Fruit fly (Drosophila melanogaster) whole organism, larva: ENCODE results near the gene CG12003.

Experiments
- noc ChIP-seq: fragments of 200-800 bp; sonication (Bioruptor generic); optimal IDR thresholded peaks from 3 replicates; lab custom pipeline; 2019; ENCODE audit warnings: missing biosample characterization, mild to moderate bottlenecking, missing genetic modification characterization, moderate library complexity

The CG12003 gene

dm6 chr3L:1565092-1565491 is at the start of gene CG12003:
Gene CG12003 (plus strand): TSS chr3L:1565392.
- no peak for TF ChIP-seq noc (tag; lab: Kevin White, UChicago)

DNA sequence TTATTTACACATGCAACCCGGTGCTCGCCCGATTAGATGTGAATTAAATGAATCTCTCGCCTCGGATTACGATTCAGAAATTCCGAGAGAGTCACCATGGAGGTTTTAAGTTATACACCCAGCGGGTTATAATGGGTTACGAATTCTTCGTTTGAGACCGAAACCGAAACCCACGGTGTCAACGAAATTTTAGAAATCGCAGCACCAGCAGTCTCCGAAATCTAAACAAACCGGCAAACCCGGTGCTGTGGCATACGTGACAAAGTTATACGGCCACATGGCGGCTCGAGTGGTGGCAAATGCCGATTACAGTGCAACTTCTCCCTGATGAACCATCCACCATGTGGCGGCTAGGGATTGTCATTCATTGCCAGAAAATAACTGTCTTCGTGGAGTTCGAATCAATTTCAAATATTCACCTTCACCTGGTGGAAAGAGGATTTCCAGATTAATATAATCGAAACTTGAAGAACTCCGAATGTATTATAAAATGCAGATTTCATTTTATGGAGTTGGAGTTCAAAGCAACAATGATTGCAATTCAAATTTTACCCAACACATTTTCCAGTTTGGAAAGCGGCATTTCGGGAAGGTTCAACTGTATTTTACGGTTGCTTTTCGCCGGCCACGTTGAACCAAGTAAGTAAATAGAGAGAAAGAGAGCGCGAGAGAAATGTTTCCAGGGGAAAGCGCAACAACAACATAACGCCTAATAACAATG is 49.2 kb upstream of the CG12003 start:
- TF ChIP-seq noc (tag; lab: Kevin White, UChicago), result peak; percentile 81

DNA sequence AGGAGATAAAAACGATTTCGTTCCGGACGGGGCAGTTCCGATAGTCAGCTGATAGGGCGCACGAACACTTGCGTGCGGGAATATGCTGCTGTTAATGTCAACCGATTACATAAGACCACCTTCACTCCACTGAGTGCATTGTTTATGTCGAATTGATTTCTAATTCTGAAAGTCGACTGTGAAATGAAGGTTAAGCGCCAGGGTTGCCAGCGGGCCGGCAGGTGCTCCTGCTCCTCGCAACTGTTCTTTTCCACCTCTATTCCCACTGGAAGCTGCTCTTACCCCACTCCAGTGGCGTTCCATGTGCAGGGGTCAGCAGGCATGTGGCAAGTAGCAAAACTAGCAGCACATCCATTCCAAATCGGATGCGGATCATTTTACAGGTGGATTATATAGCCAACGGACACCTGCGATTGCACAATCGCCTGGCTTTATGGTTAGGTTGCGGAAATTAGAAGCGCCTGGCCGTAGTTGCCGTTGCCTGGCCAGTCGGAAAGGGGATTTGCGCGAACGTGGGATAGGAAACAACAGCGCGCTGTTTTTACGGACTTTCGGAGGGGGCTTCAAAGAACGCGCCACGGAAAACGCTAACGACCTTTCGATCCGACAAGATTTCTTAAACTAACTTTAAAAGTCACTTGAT is 48.4 kb upstream of the CG12003 start, which contains the start of gene cue:
Gene cue, minus strand, starts transcription at position 641 of the 643 bp plus-strand sequence.
- TF ChIP-seq noc (tag; lab: Kevin White, UChicago), result no peak

dm6 chr3L:1517274-1518047 is 47.7 kb upstream of the CG12003 start:
- TF ChIP-seq noc (tag; lab: Kevin White, UChicago), result no peak

dm6 chr3L:1518715-1519603 is 46.2 kb upstream of the CG12003 start:
- peak; percentile 72 for TF ChIP-seq noc (tag; lab: Kevin White, UChicago)

- no peak for TF ChIP-seq noc (tag; lab: Kevin White, UChicago)
Measured at dm6 chr3L:1531159-1531558, 34.0 kb upstream of the CG12003 start, which contains the start of gene Ir62a. Gene Ir62a (minus strand): TSS chr3L:1531259.

dm6 chr3L:1533699-1534431 is 31.3 kb upstream of the CG12003 start, which contains the start of gene Iml1:
Gene Iml1 (minus strand): TSS chr3L:1534034.
- no peak for TF ChIP-seq noc (tag; lab: Kevin White, UChicago)

DNA sequence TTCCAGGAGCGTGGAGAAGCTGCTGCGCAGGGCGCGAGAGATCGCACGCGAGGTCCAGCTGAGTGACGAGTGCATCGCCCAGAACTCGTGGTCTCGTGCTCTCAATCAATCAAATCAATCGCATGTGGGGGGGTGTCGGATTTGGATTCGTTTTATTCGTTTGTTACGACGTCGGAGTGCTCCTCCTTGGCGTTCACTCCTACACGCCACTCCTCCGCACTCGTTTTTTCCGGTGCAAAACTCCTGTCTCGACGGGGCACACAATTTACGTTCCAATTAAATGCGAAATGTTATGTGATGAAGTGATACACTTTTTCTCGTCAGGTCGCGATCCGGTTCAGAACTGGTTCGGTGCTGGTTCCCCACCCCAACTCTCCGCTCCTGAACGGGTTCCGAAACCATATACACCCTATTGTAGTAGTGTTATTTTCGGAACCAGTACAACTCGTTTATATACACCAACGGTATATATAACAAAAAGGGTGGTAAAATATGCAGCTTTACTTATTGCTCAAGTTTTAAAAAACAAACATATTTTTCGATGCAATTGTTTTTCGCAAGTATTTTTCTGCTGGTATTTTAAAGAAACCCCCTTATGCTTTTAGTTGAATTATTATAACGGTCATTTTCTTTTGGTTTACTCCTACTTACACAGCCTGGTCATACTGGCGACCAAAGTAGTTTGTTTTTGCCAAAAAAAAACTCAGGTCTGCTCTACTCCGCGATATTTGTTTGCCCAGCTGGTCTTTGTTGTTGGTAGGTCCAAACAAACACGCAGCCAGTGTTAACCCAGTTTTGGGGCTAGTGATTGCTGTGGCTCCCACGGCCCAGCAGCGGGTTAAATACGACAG is 28.5 kb upstream of the CG12003 start, which contains the start of the genes CG12091 and pns:
Gene CG12091, minus strand, starts transcription at position 349 of the 851 bp plus-strand sequence.
Gene pns, plus strand, starts transcription at position 651 of the 851 bp plus-strand sequence.
- peak; percentile 74 for TF ChIP-seq noc (tag; lab: Kevin White, UChicago)

DNA sequence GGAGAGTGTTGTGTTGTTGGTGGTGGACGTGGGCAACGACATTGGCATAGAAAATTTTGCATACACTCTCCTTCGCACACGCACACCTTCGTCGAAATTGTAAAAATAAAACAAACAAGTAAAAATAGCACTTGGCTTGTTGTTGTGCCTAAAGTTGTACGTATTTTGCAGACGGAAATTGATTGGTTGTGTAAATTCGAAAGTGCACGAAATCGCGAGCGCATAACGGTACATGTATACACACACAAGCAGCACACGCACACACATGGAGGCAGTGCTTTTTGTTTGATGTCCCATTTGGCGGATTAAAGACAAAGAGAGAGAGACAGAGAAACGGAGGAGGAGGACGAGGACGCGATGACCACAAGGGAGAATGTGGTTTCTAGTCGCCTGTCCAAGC is 27.8 kb upstream of the CG12003 start:
- TF ChIP-seq noc (tag; lab: Kevin White, UChicago), result no peak

DNA sequence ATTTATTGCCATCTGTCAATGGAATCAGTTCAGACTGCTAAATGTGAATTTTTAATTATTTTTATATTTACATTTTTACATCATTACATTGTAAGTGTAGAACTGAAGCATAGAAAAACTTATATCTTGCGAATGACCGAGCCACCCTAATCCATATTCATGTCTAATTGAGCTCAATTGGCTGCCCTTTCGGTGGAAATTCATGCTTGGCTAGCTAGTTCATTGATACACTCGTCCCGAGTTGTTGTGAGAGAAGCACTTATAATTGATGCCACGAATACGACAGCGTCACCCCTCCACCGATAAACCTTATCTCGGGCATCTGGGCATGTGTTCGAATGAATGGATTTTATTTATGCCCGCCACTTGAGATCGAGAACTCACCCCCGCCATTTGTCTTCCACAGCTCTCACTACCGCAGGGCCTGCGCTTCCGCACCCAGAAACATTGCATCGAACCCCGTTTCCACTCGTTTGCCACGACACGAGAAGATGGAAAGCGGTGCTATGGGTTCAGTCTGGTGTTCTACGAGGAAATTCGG is 26.8 kb upstream of the CG12003 start:
- TF ChIP-seq noc (tag; lab: Kevin White, UChicago), result no peak

DNA sequence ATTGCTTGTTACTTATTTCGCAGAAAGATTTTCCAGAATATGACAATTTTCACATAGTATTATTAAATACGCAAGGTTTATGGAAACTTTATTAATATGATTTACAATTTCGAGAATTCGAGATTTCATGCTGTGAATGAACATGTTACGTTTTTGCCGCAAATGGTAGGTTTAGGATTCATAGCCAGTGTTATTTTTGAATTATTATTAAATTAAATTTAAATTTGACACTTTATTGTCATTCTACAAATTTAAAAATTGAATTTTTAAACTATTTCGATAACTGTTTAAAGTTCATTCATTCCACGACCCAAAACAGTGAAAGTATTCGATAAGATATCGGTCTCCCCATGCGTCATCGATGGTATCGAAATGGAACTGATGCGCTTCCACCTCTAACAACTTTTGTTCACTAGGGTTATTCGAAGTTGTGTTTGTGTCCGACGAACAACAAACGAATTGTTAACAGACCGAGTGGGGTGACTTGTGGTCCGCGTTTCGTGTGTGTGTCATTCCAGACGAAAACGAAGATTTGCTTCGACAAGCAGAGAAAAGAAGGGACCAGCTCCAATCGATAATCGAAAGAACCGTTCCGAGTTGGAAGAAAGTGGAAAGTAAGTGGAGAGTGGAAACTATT is 19.4 kb upstream of the CG12003 start, which contains the start of the genes CG32313 and Pcyt1:
Gene CG32313, minus strand, starts transcription at position 51 of the 637 bp plus-strand sequence.
Gene Pcyt1, plus strand, starts transcription at position 400 of the 637 bp plus-strand sequence.
- no peak for TF ChIP-seq noc (tag; lab: Kevin White, UChicago)
